Worm (Caenorhabditis elegans): ENCODE measurements around the gene math-18.

- TF ChIP-seq him-1 (tag; optimal IDR thresholded peaks at IDR 0.05) (no peak), W03F9.2 (tag; optimal IDR thresholded peaks at IDR 0.05) (no peak)
Measured at ce11 chrII:2175367-2175766, 21.6 kb downstream of the math-18 start, which contains the start of gene C33C12.7.

All from whole organism, L4/young adult.